Worm (Caenorhabditis elegans): ENCODE data around the gene tdo-2.

- TF ChIP-seq fos-1 (tag; optimal IDR thresholded peaks at IDR 0.05) (no peak), tbx-2 (tag; optimal IDR thresholded peaks at IDR 0.05) (no peak), pag-3 (tag; optimal IDR thresholded peaks at IDR 0.05; ENCODE audit: borderline replicate concordance, insufficient read depth) (no peak), nhr-90 (tag; optimal IDR thresholded peaks at IDR 0.05; ENCODE audit: poor library complexity) (no peak), nhr-28 (tag; optimal IDR thresholded peaks at IDR 0.05) (no peak)
These were observed 29.2 kb upstream of the tdo-2 start for ce11 chrIII:5948986-5949385.

Measured in whole organism, L1 larva.